Worm (Caenorhabditis elegans) whole organism, young adult: ENCODE data around the gene best-17.

Source experiments
- B0019.2 ChIP-seq: fragments of 200-800 bp; sonication (Bioruptor generic); conservative IDR thresholded peaks from 2 replicates; pipeline ENCODE4 v1.3.6; 2022; ENCODE audit warnings: missing genetic modification reagents, missing genetic modification characterization, missing compliant biosample characterization
- B0261.1 ChIP-seq: sonication (generic microtip); optimal IDR thresholded peaks from 2 replicates; lab custom pipeline; 2016; ENCODE audit warnings: mild to moderate bottlenecking, missing genetic modification characterization, moderate library complexity, missing compliant biosample characterization
- D2030.7 ChIP-seq: fragments of 200-800 bp; sonication (Bioruptor generic); IDR thresholded peaks from 2 replicates; pipeline ENCODE4 v1.3.6; 2022; ENCODE audit warnings: missing genetic modification reagents, missing genetic modification characterization, missing compliant biosample characterization
- F22D6.2 ChIP-seq: sonication (generic microtip); optimal IDR thresholded peaks from 2 replicates; lab custom pipeline; 2016; ENCODE audit warnings: mild to moderate bottlenecking, missing genetic modification characterization, missing compliant biosample characterization
- F33H1.4 ChIP-seq: fragments of 200-800 bp; sonication (Bioruptor generic); IDR thresholded peaks from 2 replicates; pipeline ENCODE4 v1.3.6; 2022; ENCODE audit warnings: missing genetic modification reagents, missing genetic modification characterization, missing compliant biosample characterization
- K12H6.12 ChIP-seq: fragments of 200-800 bp; sonication (Bioruptor generic); optimal IDR thresholded peaks from 2 replicates; lab custom pipeline; 2018; ENCODE audit warnings: mild to moderate bottlenecking, missing genetic modification characterization, missing compliant biosample characterization
- T07F8.4 ChIP-seq: sonication (generic microtip); optimal IDR thresholded peaks from 2 replicates; lab custom pipeline; 2016; ENCODE audit warnings: mild to moderate bottlenecking, missing genetic modification characterization, moderate library complexity, missing compliant biosample characterization
- T26A5.8 ChIP-seq: sonication (generic microtip); optimal IDR thresholded peaks from 2 replicates; lab custom pipeline; 2016; ENCODE audit warnings: missing genetic modification characterization, missing compliant biosample characterization
- Y67H2A.10 ChIP-seq: fragments of 200-800 bp; sonication (Bioruptor generic); conservative IDR thresholded peaks from 2 replicates; pipeline ENCODE4 v1.3.6; 2022; ENCODE audit warnings: missing genetic modification reagents, missing genetic modification characterization, missing compliant biosample characterization
- akir-1 ChIP-seq: fragments of 200-800 bp; sonication (Bioruptor generic); optimal IDR thresholded peaks from 2 replicates; lab custom pipeline; 2018; ENCODE audit warnings: mild to moderate bottlenecking, missing genetic modification characterization, moderate library complexity, missing compliant biosample characterization
- aptf-3 ChIP-seq: fragments of 200-800 bp; sonication (Bioruptor generic); IDR thresholded peaks from 2 replicates; pipeline ENCODE4 v1.3.6; 2022; ENCODE audit warnings: missing genetic modification characterization, missing compliant biosample characterization
- atf-7 ChIP-seq: sonication (generic microtip); optimal IDR thresholded peaks from 2 replicates; lab custom pipeline; 2017; ENCODE audit warnings: mild to moderate bottlenecking, missing genetic modification characterization, missing compliant biosample characterization
- athp-1 ChIP-seq: sonication (generic microtip); optimal IDR thresholded peaks from 2 replicates; lab custom pipeline; 2017; ENCODE audit warnings: mild to moderate bottlenecking, missing genetic modification characterization, missing compliant biosample characterization
- attf-5 ChIP-seq: fragments of 200-800 bp; sonication (Bioruptor generic); optimal IDR thresholded peaks from 2 replicates; lab custom pipeline; 2018; ENCODE audit warnings: mild to moderate bottlenecking, missing genetic modification characterization, missing compliant biosample characterization
- attf-6 ChIP-seq: fragments of 200-800 bp; sonication (Bioruptor generic); IDR thresholded peaks from 2 replicates; pipeline ENCODE4 v1.3.6; 2022; ENCODE audit warnings: missing genetic modification reagents, missing genetic modification characterization, missing compliant biosample characterization
- bed-2 ChIP-seq: fragments of 200-800 bp; sonication (Bioruptor generic); IDR thresholded peaks from 2 replicates; pipeline ENCODE4 v1.3.6; 2022; ENCODE audit warnings: missing genetic modification reagents, missing genetic modification characterization, missing compliant biosample characterization
- ccch-3 ChIP-seq: fragments of 200-800 bp; sonication (Bioruptor generic); optimal IDR thresholded peaks from 2 replicates; lab custom pipeline; 2018; ENCODE audit warnings: mild to moderate bottlenecking, missing genetic modification characterization, missing compliant biosample characterization
- ceh-100 ChIP-seq: fragments of 200-800 bp; sonication (Bioruptor generic); IDR thresholded peaks from 2 replicates; pipeline ENCODE4 v1.3.6; 2022; ENCODE audit warnings: missing genetic modification reagents, missing genetic modification characterization, missing compliant biosample characterization
- ceh-27 ChIP-seq: fragments of 200-800 bp; sonication (Bioruptor generic); optimal IDR thresholded peaks from 2 replicates; lab custom pipeline; 2018; ENCODE audit warnings: mild to moderate bottlenecking, missing genetic modification characterization, moderate library complexity, missing compliant biosample characterization
- ceh-40 ChIP-seq: fragments of 200-800 bp; sonication (Bioruptor generic); IDR thresholded peaks from 2 replicates; pipeline ENCODE4 v1.3.6; 2022; ENCODE audit warnings: missing genetic modification characterization, missing compliant biosample characterization
- die-1 ChIP-seq: sonication (generic microtip); optimal IDR thresholded peaks from 2 replicates; lab custom pipeline; 2016; ENCODE audit warnings: missing genotype, mild to moderate bottlenecking, missing genetic modification characterization, missing compliant biosample characterization
- dox-1 ChIP-seq: fragments of 200-800 bp; sonication (Bioruptor generic); IDR thresholded peaks from 2 replicates; pipeline ENCODE4 v1.3.6; 2022; ENCODE audit warnings: missing genetic modification reagents, missing genetic modification characterization, missing compliant biosample characterization
- hlh-26 ChIP-seq: fragments of 200-800 bp; sonication (Bioruptor generic); conservative IDR thresholded peaks from 2 replicates; pipeline ENCODE4 v1.3.6; 2022; ENCODE audit warnings: missing genetic modification reagents, missing genetic modification characterization, missing compliant biosample characterization
- hmg-1.2 ChIP-seq: fragments of 200-800 bp; sonication (Bioruptor generic); IDR thresholded peaks from 2 replicates; pipeline ENCODE4 v1.3.6; 2022; ENCODE audit warnings: missing genetic modification reagents, missing genetic modification characterization, missing compliant biosample characterization
- hmg-20 ChIP-seq: fragments of 200-800 bp; sonication (Bioruptor generic); IDR thresholded peaks from 2 replicates; pipeline ENCODE4 v1.3.6; 2022; ENCODE audit warnings: missing genetic modification reagents, missing genetic modification characterization, missing compliant biosample characterization
- lag-1 ChIP-seq: fragments of 200-800 bp; sonication (Bioruptor generic); IDR thresholded peaks from 2 replicates; pipeline ENCODE4 v1.3.6; 2022; ENCODE audit warnings: missing genetic modification reagents, missing genetic modification characterization, missing compliant biosample characterization
- let-607 ChIP-seq, 2 experiments: fragments of 200-800 bp in 1 of 2; sonication (Bioruptor generic) in 1 of 2; sonication (generic microtip) in 1 of 2; optimal IDR thresholded peaks; 2 replicates each; lab custom pipeline; 2016 to 2018; ENCODE audit warnings: mild to moderate bottlenecking in 2 of 2, missing compliant biosample characterization in 2 of 2, missing genetic modification characterization in 2 of 2, moderate library complexity in 2 of 2, missing genotype in 1 of 2
- lin-40 ChIP-seq: sonication (generic microtip); optimal IDR thresholded peaks from 2 replicates; lab custom pipeline; 2016; ENCODE audit warnings: missing genetic modification characterization, mild to moderate bottlenecking, missing compliant biosample characterization, missing genotype, missing genetic modification reagents
- lin-54 ChIP-seq: fragments of 200-800 bp; sonication (Bioruptor generic); optimal IDR thresholded peaks from 2 replicates; lab custom pipeline; 2018; ENCODE audit warnings: mild to moderate bottlenecking, missing genetic modification characterization, missing compliant biosample characterization
- lir-1 ChIP-seq: fragments of 200-800 bp; sonication (Bioruptor generic); conservative IDR thresholded peaks from 2 replicates; pipeline ENCODE4 v1.3.6; 2022; ENCODE audit warnings: missing genetic modification reagents, missing genetic modification characterization, missing compliant biosample characterization
- madf-10 ChIP-seq: sonication (generic microtip); optimal IDR thresholded peaks from 2 replicates; lab custom pipeline; 2016; ENCODE audit warnings: mild to moderate bottlenecking, missing genetic modification characterization, missing compliant biosample characterization
- madf-3 ChIP-seq: fragments of 200-800 bp; sonication (Bioruptor generic); IDR thresholded peaks from 2 replicates; pipeline ENCODE4 v1.3.6; 2022; ENCODE audit warnings: missing genetic modification reagents, missing genetic modification characterization, missing compliant biosample characterization
- mcd-1 ChIP-seq: fragments of 200-800 bp; sonication (Bioruptor generic); IDR thresholded peaks from 2 replicates; pipeline ENCODE4 v1.3.6; 2022; ENCODE audit warnings: missing genetic modification reagents, missing genetic modification characterization, missing compliant biosample characterization
- nfya-2 ChIP-seq: fragments of 200-800 bp; sonication (Bioruptor generic); IDR thresholded peaks from 2 replicates; pipeline ENCODE4 v1.3.6; 2022; ENCODE audit warnings: missing genetic modification reagents, missing genetic modification characterization, missing compliant biosample characterization
- nhr-27 ChIP-seq: fragments of 200-800 bp; sonication (Bioruptor generic); optimal IDR thresholded peaks from 2 replicates; lab custom pipeline; 2018; ENCODE audit warnings: mild to moderate bottlenecking, missing genetic modification characterization, moderate library complexity, missing compliant biosample characterization
- nhr-80 ChIP-seq: sonication (generic microtip); optimal IDR thresholded peaks from 2 replicates; lab custom pipeline; 2016; ENCODE audit warnings: missing genetic modification characterization, missing compliant biosample characterization
- nhr-90 ChIP-seq: sonication (generic microtip); optimal IDR thresholded peaks from 2 replicates; lab custom pipeline; 2016; ENCODE audit warnings: missing genotype, mild to moderate bottlenecking, missing genetic modification characterization, missing compliant biosample characterization
- snpc-1.3 ChIP-seq: sonication (generic microtip); optimal IDR thresholded peaks from 2 replicates; lab custom pipeline; 2017; ENCODE audit warnings: missing genetic modification characterization, mild to moderate bottlenecking, missing compliant biosample characterization, antibody characterized with exemption, moderate library complexity, missing genotype, missing genetic modification reagents; ENCODE audit not compliant: insufficient read depth
- somi-1 ChIP-seq: fragments of 200-800 bp; sonication (Bioruptor generic); optimal IDR thresholded peaks from 2 replicates; lab custom pipeline; 2018; ENCODE audit warnings: mild to moderate bottlenecking, missing genetic modification characterization, missing compliant biosample characterization
- tbp1 ChIP-seq: fragments of 200-800 bp; sonication (Bioruptor generic); optimal IDR thresholded peaks from 2 replicates; lab custom pipeline; 2018; ENCODE audit warnings: mild to moderate bottlenecking, missing genetic modification characterization, missing compliant biosample characterization
- unc-130 ChIP-seq: sonication (generic microtip); optimal IDR thresholded peaks from 2 replicates; lab custom pipeline; 2016; ENCODE audit warnings: missing genetic modification reagents, missing genetic modification characterization, missing compliant biosample characterization
- unc-62 ChIP-seq: fragments of 150-350 bp; optimal IDR thresholded peaks from 2 replicates; lab custom pipeline; 2014; ENCODE audit warnings: missing biosample characterization, missing genetic modification reagents, missing genetic modification characterization
- ztf-18 ChIP-seq: sonication (generic microtip); optimal IDR thresholded peaks from 2 replicates; lab custom pipeline; 2016; ENCODE audit warnings: missing genotype, mild to moderate bottlenecking, missing genetic modification characterization, missing compliant biosample characterization
- ztf-25 ChIP-seq: fragments of 200-800 bp; sonication (Bioruptor generic); IDR thresholded peaks from 2 replicates; pipeline ENCODE4 v1.3.6; 2022; ENCODE audit warnings: missing genetic modification reagents, missing genetic modification characterization, missing compliant biosample characterization
- ztf-28 ChIP-seq: fragments of 200-800 bp; sonication (Bioruptor generic); IDR thresholded peaks from 2 replicates; pipeline ENCODE4 v1.3.6; 2022; ENCODE audit warnings: missing genetic modification reagents, missing genetic modification characterization, missing compliant biosample characterization

best-17 gene

DNA sequence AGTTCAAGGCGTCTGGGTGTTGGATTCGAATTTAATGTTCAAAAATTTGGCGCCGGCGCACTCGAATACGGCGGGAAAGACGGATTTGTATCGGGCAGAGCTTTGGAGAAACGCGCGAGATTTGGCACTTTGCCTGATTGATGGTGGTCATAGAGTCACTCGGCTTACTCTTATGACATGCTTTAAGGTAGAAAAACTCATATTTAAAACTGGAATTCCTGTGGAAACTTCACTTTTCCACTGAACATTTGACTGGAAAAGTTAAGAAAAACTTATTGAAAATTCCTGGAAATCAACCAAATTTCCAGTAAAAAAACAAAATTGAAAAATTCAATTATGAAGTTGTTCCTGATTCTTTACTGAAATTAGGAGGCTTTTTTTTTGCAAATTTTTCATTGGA, 35.2 kb upstream of the best-17 start:
- TF ChIP-seq athp-1 (tag; lab: Kevin White, UChicago) (no peak), ztf-25 (GFP tag; lab: Robert Waterston, UW) (no peak)

DNA sequence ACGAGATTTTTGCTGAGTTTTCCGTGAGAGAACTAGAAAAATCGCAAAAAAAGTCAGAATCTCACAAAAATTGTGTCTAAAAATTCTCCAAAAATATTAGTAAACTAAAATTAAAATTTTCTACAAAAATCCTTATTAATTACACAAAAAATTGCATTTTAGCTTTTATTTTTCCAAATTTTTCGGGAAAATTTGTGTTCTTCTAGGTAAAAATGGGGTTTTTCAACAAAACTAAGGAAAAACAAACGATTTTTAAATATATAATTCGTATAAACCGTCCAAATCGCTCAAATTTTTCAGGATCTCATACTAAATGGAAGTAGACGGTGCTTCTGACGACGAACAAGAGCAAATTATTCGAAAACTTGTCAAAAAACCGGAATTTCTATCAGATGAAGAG, 32.3 kb upstream of the best-17 start, which contains the start of gene W06E11.1:
Gene W06E11.1 (plus strand): TSS at position 301 of the 400 bp plus-strand sequence.
- TF ChIP-seq madf-3: no peak
- no peak for TF ChIP-seq Y67H2A.10 (GFP tag; lab: Robert Waterston, UW)
- TF ChIP-seq ceh-40 (GFP tag; lab: Robert Waterston, UW): no peak
- TF ChIP-seq hmg-1.2 (GFP tag; lab: Robert Waterston, UW): no peak
- TF ChIP-seq F22D6.2 (tag; lab: Kevin White, UChicago): no peak
- TF ChIP-seq nhr-27: no peak
- TF ChIP-seq ztf-25 (GFP tag; lab: Robert Waterston, UW): no peak
- TF ChIP-seq T07F8.4 (tag; lab: Kevin White, UChicago): no peak
- no peak for TF ChIP-seq lag-1
- no peak for TF ChIP-seq aptf-3 (GFP tag; lab: Robert Waterston, UW)
- no peak for TF ChIP-seq nhr-90 (tag; lab: Kevin White, UChicago)
- TF ChIP-seq somi-1: no peak
- no peak for TF ChIP-seq attf-6
- TF ChIP-seq lir-1: no peak
- TF ChIP-seq, all 124 proteins: peak for 0

DNA sequence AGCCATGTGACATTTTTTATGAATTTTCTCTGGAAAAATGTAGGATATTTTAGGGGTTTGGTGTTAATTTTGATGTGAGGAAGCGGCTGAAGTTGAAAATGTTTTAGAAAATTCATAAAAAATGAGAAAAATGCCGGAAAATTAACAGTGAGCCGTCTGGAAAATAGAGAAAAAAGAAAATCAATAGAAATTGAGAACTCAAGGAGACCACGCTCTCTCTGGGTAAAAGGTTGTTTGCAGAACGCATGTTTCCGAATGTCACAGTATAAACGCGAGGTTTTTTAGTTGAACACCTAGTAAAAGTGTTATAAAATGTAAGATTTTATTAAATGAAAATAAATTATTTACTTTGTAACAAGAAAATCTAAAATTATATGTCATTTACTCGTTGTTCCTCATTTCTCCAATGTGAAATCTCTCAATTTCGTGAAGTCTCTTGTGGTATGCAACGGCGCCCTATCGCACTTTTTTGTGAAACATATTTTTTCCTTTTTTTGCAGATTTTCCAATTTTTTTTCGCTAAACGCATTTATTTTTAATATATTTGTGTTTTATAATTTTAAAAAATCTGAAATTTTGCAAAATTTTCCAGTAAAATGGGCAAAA, 30.9 kb upstream of the best-17 start, which contains the start of the genes tag-266 and tag-267:
Gene tag-266 (minus strand): TSS at position 29 of the 606 bp plus-strand sequence.
Gene tag-267 (plus strand): TSS at position 593 of the 606 bp plus-strand sequence.
- TF ChIP-seq B0019.2 (GFP tag; lab: Robert Waterston, UW) (0 out of 2 replicates have a peak, but pooled peaks have one; percentile 31), mcd-1 (peak; percentile 90), ztf-18 (tag; lab: Kevin White, UChicago) (peak; percentile 76), bed-2 (GFP tag; lab: Robert Waterston, UW) (0 out of 2 replicates have a peak, but pooled peaks have one; percentile 17), D2030.7 (GFP tag; lab: Robert Waterston, UW) (peak; percentile 54), attf-5 (GFP tag; lab: Kevin White, UChicago) (peak; percentile 84), lin-40 (peak; percentile 68), let-607 (tag; optimal IDR thresholded peaks at IDR 0.05; lab: Kevin White, UChicago) (peak in 1 of 2 experiments; percentile 25), madf-10 (tag; lab: Kevin White, UChicago) (peak; percentile 71), akir-1 (GFP tag; lab: Kevin White, UChicago) (no peak), unc-130 (GFP tag; lab: Kevin White, UChicago) (peak; percentile 59), K12H6.12 (tag; lab: Kevin White, UChicago) (peak; percentile 82), hmg-1.2 (GFP tag; lab: Robert Waterston, UW) (peak; percentile 30; the same call in 1 of the 2 replicates), hlh-26 (GFP tag; lab: Robert Waterston, UW) (no peak), ceh-27 (GFP tag; lab: Kevin White, UChicago) (peak; percentile 60), athp-1 (tag; lab: Kevin White, UChicago) (peak; percentile 53), T26A5.8 (tag; lab: Kevin White, UChicago) (no peak), snpc-1.3 (tag; lab: Kevin White, UChicago) (peak; percentile 48), atf-7 (tag; lab: Kevin White, UChicago) (no peak), nfya-2 (no peak), ztf-28 (GFP tag; lab: Robert Waterston, UW) (0 out of 2 replicates have a peak, but pooled peaks have one; percentile 15), dox-1 (GFP tag; lab: Robert Waterston, UW) (peak; percentile 59), ccch-3 (peak; percentile 51), unc-62 (GFP tag; lab: Kevin White, UChicago) (no peak), die-1 (tag; lab: Kevin White, UChicago) (peak; percentile 9), hmg-20 (GFP tag; lab: Robert Waterston, UW) (no peak), ceh-100 (GFP tag; lab: Robert Waterston, UW) (peak; percentile 97), lin-54 (GFP tag; lab: Kevin White, UChicago) (peak; percentile 8), B0261.1 (tag; lab: Kevin White, UChicago) (peak; percentile 6), tbp1 (GFP tag; lab: Kevin White, UChicago) (peak; percentile 45), F33H1.4 (GFP tag; lab: Robert Waterston, UW) (no peak), nhr-80 (tag; lab: Kevin White, UChicago) (peak; percentile 12)
